Worm (Caenorhabditis elegans) whole organism, young adult: ENCODE measurements around the gene srw-103.
A peak's percentile ranks its signal among the peaks of the same experiment; 100 is the strongest.

ENCODE experiments used
- B0019.2 ChIP-seq: fragments of 200-800 bp; sonication (Bioruptor generic); conservative IDR thresholded peaks from 2 replicates; pipeline ENCODE4 v1.3.6; 2022; ENCODE audit warnings: missing genetic modification reagents, missing genetic modification characterization, missing compliant biosample characterization
- B0035.1 ChIP-seq: sonication (generic microtip); optimal IDR thresholded peaks from 2 replicates; lab custom pipeline; 2016; ENCODE audit warnings: missing genetic modification characterization, mild to moderate bottlenecking, missing compliant biosample characterization, missing genotype, missing genetic modification reagents
- C06A6.2 ChIP-seq: fragments of 200-800 bp; sonication (Bioruptor generic); conservative IDR thresholded peaks from 2 replicates; pipeline ENCODE4 v1.3.6; 2022; ENCODE audit warnings: missing genetic modification characterization, missing compliant biosample characterization
- F52B5.7 ChIP-seq: sonication (generic microtip); optimal IDR thresholded peaks from 2 replicates; lab custom pipeline; 2016; ENCODE audit warnings: mild to moderate bottlenecking, missing genetic modification characterization, missing compliant biosample characterization
- F55B11.4 ChIP-seq: sonication (generic microtip); optimal IDR thresholded peaks from 2 replicates; lab custom pipeline; 2016; ENCODE audit warnings: missing compliant biosample characterization, missing genetic modification characterization, borderline replicate concordance; ENCODE audit not compliant: insufficient read depth
- F57A8.1 ChIP-seq: fragments of 200-800 bp; sonication (Bioruptor generic); optimal IDR thresholded peaks from 2 replicates; lab custom pipeline; 2018; ENCODE audit warnings: mild to moderate bottlenecking, missing genetic modification characterization, moderate library complexity, missing compliant biosample characterization
- F57C9.4 ChIP-seq: sonication (generic microtip); optimal IDR thresholded peaks from 2 replicates; lab custom pipeline; 2017; ENCODE audit warnings: mild to moderate bottlenecking, missing genetic modification characterization, missing compliant biosample characterization
- K11D2.4 ChIP-seq: fragments of 200-800 bp; sonication (Bioruptor generic); IDR thresholded peaks from 2 replicates; pipeline ENCODE4 v1.3.6; 2022; ENCODE audit warnings: missing genetic modification reagents, missing genetic modification characterization, missing compliant biosample characterization
- aptf-3 ChIP-seq: fragments of 200-800 bp; sonication (Bioruptor generic); IDR thresholded peaks from 2 replicates; pipeline ENCODE4 v1.3.6; 2022; ENCODE audit warnings: missing genetic modification characterization, missing compliant biosample characterization
- athp-1 ChIP-seq: sonication (generic microtip); optimal IDR thresholded peaks from 2 replicates; lab custom pipeline; 2017; ENCODE audit warnings: mild to moderate bottlenecking, missing genetic modification characterization, missing compliant biosample characterization
- attf-3 ChIP-seq: fragments of 200-800 bp; sonication (Bioruptor generic); conservative IDR thresholded peaks from 2 replicates; pipeline ENCODE4 v1.3.6; 2022; ENCODE audit warnings: missing genetic modification reagents, missing genetic modification characterization, missing compliant biosample characterization
- bed-1 ChIP-seq: fragments of 200-800 bp; sonication (Bioruptor generic); IDR thresholded peaks from 2 replicates; pipeline ENCODE4 v1.3.6; 2022; ENCODE audit warnings: missing genetic modification reagents, missing genetic modification characterization, missing compliant biosample characterization
- ceh-40 ChIP-seq: fragments of 200-800 bp; sonication (Bioruptor generic); IDR thresholded peaks from 2 replicates; pipeline ENCODE4 v1.3.6; 2022; ENCODE audit warnings: missing genetic modification characterization, missing compliant biosample characterization
- ceh-79 ChIP-seq: sonication (generic microtip); optimal IDR thresholded peaks from 2 replicates; lab custom pipeline; 2017; ENCODE audit warnings: mild to moderate bottlenecking, missing genetic modification characterization, missing compliant biosample characterization
- him-1 ChIP-seq: sonication (generic microtip); optimal IDR thresholded peaks from 2 replicates; lab custom pipeline; 2016; ENCODE audit warnings: missing genotype, missing genetic modification reagents, missing genetic modification characterization, missing compliant biosample characterization
- hlh-26 ChIP-seq: fragments of 200-800 bp; sonication (Bioruptor generic); conservative IDR thresholded peaks from 2 replicates; pipeline ENCODE4 v1.3.6; 2022; ENCODE audit warnings: missing genetic modification reagents, missing genetic modification characterization, missing compliant biosample characterization
- hmg-1.2 ChIP-seq: fragments of 200-800 bp; sonication (Bioruptor generic); IDR thresholded peaks from 2 replicates; pipeline ENCODE4 v1.3.6; 2022; ENCODE audit warnings: missing genetic modification reagents, missing genetic modification characterization, missing compliant biosample characterization
- lin-35 ChIP-seq, 3 experiments: fragments of 150-350 bp in 2 of 3; sonication (generic microtip) in 1 of 3; optimal IDR thresholded peaks; 2 replicates each; lab custom pipeline; 2014 to 2018; ENCODE audit warnings: missing biosample characterization in 3 of 3, missing genetic modification characterization in 3 of 3, missing genetic modification reagents in 3 of 3
- lin-54 ChIP-seq: fragments of 200-800 bp; sonication (Bioruptor generic); optimal IDR thresholded peaks from 2 replicates; lab custom pipeline; 2018; ENCODE audit warnings: mild to moderate bottlenecking, missing genetic modification characterization, missing compliant biosample characterization
- lsl-1 ChIP-seq: fragments of 200-800 bp; sonication (Bioruptor generic); optimal IDR thresholded peaks from 2 replicates; lab custom pipeline; 2018; ENCODE audit warnings: mild to moderate bottlenecking, missing genetic modification characterization, moderate library complexity, missing compliant biosample characterization
- lsy-27 ChIP-seq: sonication (generic microtip); optimal IDR thresholded peaks from 2 replicates; lab custom pipeline; 2017; ENCODE audit warnings: missing genetic modification characterization, mild to moderate bottlenecking, missing compliant biosample characterization, antibody characterized with exemption, missing genotype, borderline replicate concordance; ENCODE audit not compliant: insufficient read depth
- madf-3 ChIP-seq: fragments of 200-800 bp; sonication (Bioruptor generic); IDR thresholded peaks from 2 replicates; pipeline ENCODE4 v1.3.6; 2022; ENCODE audit warnings: missing genetic modification reagents, missing genetic modification characterization, missing compliant biosample characterization
- nhr-80 ChIP-seq: sonication (generic microtip); optimal IDR thresholded peaks from 2 replicates; lab custom pipeline; 2016; ENCODE audit warnings: missing genetic modification characterization, missing compliant biosample characterization
- pbrm-1 ChIP-seq: fragments of 200-800 bp; sonication (Bioruptor generic); IDR thresholded peaks from 2 replicates; pipeline ENCODE4 v1.3.6; 2022; ENCODE audit warnings: missing genetic modification reagents, missing genetic modification characterization, missing compliant biosample characterization
- pha-4 ChIP-seq: fragments of 150-350 bp; sonication (generic microtip); optimal IDR thresholded peaks from 2 replicates; lab custom pipeline; 2014; ENCODE audit warnings: missing biosample characterization, missing genetic modification reagents, missing genetic modification characterization
- snpc-1.1 ChIP-seq: sonication (generic microtip); optimal IDR thresholded peaks from 2 replicates; lab custom pipeline; 2017; ENCODE audit warnings: missing genetic modification characterization, mild to moderate bottlenecking, missing compliant biosample characterization, antibody characterized with exemption, moderate library complexity, missing genotype, missing genetic modification reagents; ENCODE audit not compliant: insufficient read depth
- snpc-3.4 ChIP-seq: sonication (generic microtip); optimal IDR thresholded peaks from 2 replicates; lab custom pipeline; 2017; ENCODE audit warnings: missing genetic modification characterization, mild to moderate bottlenecking, missing compliant biosample characterization, antibody characterized with exemption, moderate library complexity, missing genotype, missing genetic modification reagents
- snpc-4 ChIP-seq, 5 experiments: fragments of 150-350 bp in 1 of 5; sonication (generic microtip) in 4 of 5; optimal IDR thresholded peaks; 2 replicates each; lab custom pipeline; 2014 to 2018; ENCODE audit warnings: missing genetic modification characterization in 5 of 5, missing biosample characterization in 3 of 5, antibody characterized with exemption in 2 of 5, mild to moderate bottlenecking in 2 of 5, missing compliant biosample characterization in 2 of 5, missing genotype in 2 of 5, moderate library complexity in 2 of 5, missing genetic modification reagents in 1 of 5
- somi-1 ChIP-seq: fragments of 200-800 bp; sonication (Bioruptor generic); optimal IDR thresholded peaks from 2 replicates; lab custom pipeline; 2018; ENCODE audit warnings: mild to moderate bottlenecking, missing genetic modification characterization, missing compliant biosample characterization
- tbp1 ChIP-seq: fragments of 200-800 bp; sonication (Bioruptor generic); optimal IDR thresholded peaks from 2 replicates; lab custom pipeline; 2018; ENCODE audit warnings: mild to moderate bottlenecking, missing genetic modification characterization, missing compliant biosample characterization
- unc-130 ChIP-seq: sonication (generic microtip); optimal IDR thresholded peaks from 2 replicates; lab custom pipeline; 2016; ENCODE audit warnings: missing genetic modification reagents, missing genetic modification characterization, missing compliant biosample characterization
- ztf-18 ChIP-seq: sonication (generic microtip); optimal IDR thresholded peaks from 2 replicates; lab custom pipeline; 2016; ENCODE audit warnings: missing genotype, mild to moderate bottlenecking, missing genetic modification characterization, missing compliant biosample characterization
- ztf-22 ChIP-seq: fragments of 200-800 bp; sonication (Bioruptor generic); optimal IDR thresholded peaks from 2 replicates; lab custom pipeline; 2018; ENCODE audit warnings: mild to moderate bottlenecking, missing genetic modification characterization, moderate library complexity, missing compliant biosample characterization
- ztf-26 ChIP-seq: sonication (generic microtip); optimal IDR thresholded peaks from 2 replicates; lab custom pipeline; 2017; ENCODE audit warnings: missing genetic modification characterization, missing compliant biosample characterization

The srw-103 gene

ce11 chrV:1755589-1755988, 38.6 kb downstream of the srw-103 start, which contains the start of gene ZK697.14:
TSS of gene ZK697.14 (minus strand) at chrV:1755689.
- TF ChIP-seq attf-3 (GFP tag; lab: Robert Waterston, UW) (no peak), ceh-79 (tag; lab: Kevin White, UChicago) (no peak), snpc-3.4 (tag; lab: Kevin White, UChicago) (no peak), B0019.2 (GFP tag; lab: Robert Waterston, UW) (no peak), aptf-3 (GFP tag; lab: Robert Waterston, UW) (no peak), ztf-22 (GFP tag; lab: Kevin White, UChicago) (no peak), lsl-1 (GFP tag; lab: Kevin White, UChicago) (no peak), lsy-27 (tag; lab: Kevin White, UChicago) (no peak), madf-3 (GFP tag; lab: Robert Waterston, UW) (no peak), F52B5.7 (tag; lab: Kevin White, UChicago) (no peak), pha-4 (tag; lab: Kevin White, UChicago) (no peak), somi-1 (GFP tag; lab: Kevin White, UChicago) (no peak), hlh-26 (GFP tag; lab: Robert Waterston, UW) (no peak)

ce11 chrV:1756099-1756498, 39.1 kb downstream of the srw-103 start:
- no peak for TF ChIP-seq F57A8.1
- peak; percentile 32 for TF ChIP-seq nhr-80 (tag; lab: Kevin White, UChicago)

ce11 chrV:1756856-1757255, 39.9 kb downstream of the srw-103 start, which contains the start of gene clec-204:
TSS of gene clec-204 (plus strand) at chrV:1757156.
- no peak for TF ChIP-seq pbrm-1
- TF ChIP-seq ceh-40 (GFP tag; lab: Robert Waterston, UW): no peak
- TF ChIP-seq ztf-26 (tag; lab: Kevin White, UChicago): no peak
- no peak for TF ChIP-seq hmg-1.2 (GFP tag; lab: Robert Waterston, UW)
- no peak for TF ChIP-seq C06A6.2 (GFP tag; lab: Robert Waterston, UW)
- peak; percentile 0 for TF ChIP-seq nhr-80 (tag; lab: Kevin White, UChicago)
- no peak for TF ChIP-seq F57A8.1

- TF ChIP-seq nhr-80 (tag; lab: Kevin White, UChicago) (peak; percentile 46), him-1 (no peak)
These were observed 43.7 kb downstream of the srw-103 start, which contains the start of gene clec-205 for ce11 chrV:1760682-1761081. TSS of gene clec-205 (plus strand) at chrV:1760893.

DNA sequence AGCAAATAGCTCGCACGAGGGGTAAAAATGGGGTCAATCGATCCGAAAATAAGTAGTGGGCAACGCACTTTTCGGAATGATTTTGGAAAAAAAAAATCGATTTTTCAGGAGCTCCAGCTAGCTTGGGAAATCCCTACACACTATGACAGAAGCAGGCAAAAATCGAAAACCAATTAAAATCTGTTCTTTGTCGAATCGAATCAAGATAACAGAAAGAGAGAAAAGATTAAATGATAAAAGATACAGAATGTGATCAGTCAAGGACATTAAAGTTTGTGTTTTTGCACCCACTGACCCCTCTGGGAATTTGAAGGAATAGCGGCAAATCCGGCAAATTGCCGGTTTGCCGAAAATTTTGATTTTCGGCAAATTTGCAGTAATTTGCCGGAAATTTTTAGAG, 50.4 kb downstream of the srw-103 start:
- TF ChIP-seq ztf-18 (tag; lab: Kevin White, UChicago) (no peak), athp-1 (tag; lab: Kevin White, UChicago) (no peak), F57C9.4 (tag; lab: Kevin White, UChicago) (no peak), snpc-1.1 (tag; lab: Kevin White, UChicago) (no peak), snpc-4 (GFP tag; optimal IDR thresholded peaks at IDR 0.05; lab: Kevin White, UChicago) (no peak), snpc-4 (tag; optimal IDR thresholded peaks at IDR 0.05; lab: Kevin White, UChicago) (no peak), B0035.1 (tag; lab: Kevin White, UChicago) (no peak), F55B11.4 (tag; lab: Kevin White, UChicago) (no peak), K11D2.4 (GFP tag; lab: Robert Waterston, UW) (no peak), attf-3 (GFP tag; lab: Robert Waterston, UW) (no peak), lin-35 (GFP tag; optimal IDR thresholded peaks at IDR 0.05; lab: Kevin White, UChicago) (no peak), unc-130 (GFP tag; lab: Kevin White, UChicago) (no peak), lin-54 (no peak), bed-1 (GFP tag; lab: Robert Waterston, UW) (no peak), tbp1 (no peak)
